Fruit fly (Drosophila melanogaster): ENCODE measurements around the gene CG5412.
A peak's percentile ranks its signal among the peaks of the same experiment; 100 is the strongest.

CG5412 gene

dm6 chr3R:20546662-20547620 is 29.9 kb upstream of the CG5412 start (continued):
- no peak for TF ChIP-seq so (GFP tag; IDR thresholded peaks at IDR 0.05)
- TF ChIP-seq kni (GFP tag; optimal IDR thresholded peaks at IDR 0.05) = no peak
- TF ChIP-seq CG2120 (GFP tag; optimal IDR thresholded peaks at IDR 0.05) = peak; percentile 18

dm6 chr3R:20547758-20548157 is 29.1 kb upstream of the CG5412 start:
- peak; percentile 49 for TF ChIP-seq Drgx (GFP tag; IDR thresholded peaks at IDR 0.05)
- no peak for TF ChIP-seq Sry-β (GFP tag; optimal IDR thresholded peaks at IDR 0.05)
- TF ChIP-seq nom (GFP tag; optimal IDR thresholded peaks at IDR 0.05) = peak; percentile 13
- no peak for TF ChIP-seq dm (GFP tag; optimal IDR thresholded peaks at IDR 0.05)
- TF ChIP-seq cg (GFP tag; optimal IDR thresholded peaks at IDR 0.05) = peak; percentile 40
- no peak for TF ChIP-seq Dip2 (GFP tag; IDR thresholded peaks at IDR 0.05)

- no peak for TF ChIP-seq sr (GFP tag; IDR thresholded peaks at IDR 0.05)
- TF ChIP-seq gro (GFP tag; optimal IDR thresholded peaks at IDR 0.05) = peak; percentile 34
- no peak for TF ChIP-seq ap (GFP tag; IDR thresholded peaks at IDR 0.05)
- peak; percentile 75 for TF ChIP-seq dmrt11E (tag; optimal IDR thresholded peaks at IDR 0.05)
- peak; percentile 52 for TF ChIP-seq CG9727 (GFP tag; optimal IDR thresholded peaks at IDR 0.05)
- peak; percentile 37 for TF ChIP-seq exex (tag; optimal IDR thresholded peaks at IDR 0.05)
- peak; percentile 26 for TF ChIP-seq ac (GFP tag; optimal IDR thresholded peaks at IDR 0.05)
- peak; percentile 0 for TF ChIP-seq CG14710 (tag; optimal IDR thresholded peaks at IDR 0.05)
- peak; percentile 22 for TF ChIP-seq CG34376 (GFP tag; optimal IDR thresholded peaks at IDR 0.05)
- TF ChIP-seq fd102C (GFP tag; optimal IDR thresholded peaks at IDR 0.05) = peak; percentile 33
- TF ChIP-seq CG1603 (tag; optimal IDR thresholded peaks at IDR 0.05) = peak; percentile 62
- no peak for TF ChIP-seq salm (tag; optimal IDR thresholded peaks at IDR 0.05)
- TF ChIP-seq luna (GFP tag; optimal IDR thresholded peaks at IDR 0.05) = no peak
- TF ChIP-seq HLHmδ (GFP tag; optimal IDR thresholded peaks at IDR 0.05) = no peak
- TF ChIP-seq kni (GFP tag; optimal IDR thresholded peaks at IDR 0.05) = peak; percentile 27
- no peak for TF ChIP-seq CG7987 (GFP tag; optimal IDR thresholded peaks at IDR 0.05)
- peak in 1 of 2 experiments; percentile 41 for TF ChIP-seq Pdp1 (GFP tag; optimal IDR thresholded peaks at IDR 0.05)
- no peak for TF ChIP-seq wor (GFP tag; IDR thresholded peaks at IDR 0.05)
- TF ChIP-seq CG8290 (GFP tag; optimal IDR thresholded peaks at IDR 0.05) = no peak
- peak in 1 of 2 experiments; percentile 22 for TF ChIP-seq CG8290 (tag; optimal IDR thresholded peaks at IDR 0.05)
- peak; percentile 80 for TF ChIP-seq Med (GFP tag)
- TF ChIP-seq pan (optimal IDR thresholded peaks at IDR 0.05) = no peak
- TF ChIP-seq pan (GFP tag; optimal IDR thresholded peaks at IDR 0.05 in 1 of 2, IDR thresholded peaks at IDR 0.05 in 1 of 2) = no peak
- TF ChIP-seq wek (GFP tag; optimal IDR thresholded peaks at IDR 0.05) = peak; percentile 1
- no peak for TF ChIP-seq ken (GFP tag; IDR thresholded peaks at IDR 0.05)
- TF ChIP-seq odd (GFP tag; optimal IDR thresholded peaks at IDR 0.05) = peak; percentile 54
- TF ChIP-seq CG33557 (GFP tag; optimal IDR thresholded peaks at IDR 0.05) = peak; percentile 32
- TF ChIP-seq ci (GFP tag; IDR thresholded peaks at IDR 0.05) = no peak
- peak; percentile 12 for TF ChIP-seq CG10979 (tag; optimal IDR thresholded peaks at IDR 0.05)
- 0 out of 4 replicates have a peak, but pooled peaks have one; percentile 14 for TF ChIP-seq chinmo (GFP tag; IDR thresholded peaks at IDR 0.05; ENCODE audit: partially characterized antibody)
- no peak for TF ChIP-seq Adf1 (GFP tag; IDR thresholded peaks at IDR 0.05)
- TF ChIP-seq Xrp1 (GFP tag; IDR thresholded peaks at IDR 0.05) = peak; percentile 54; the same call in 1 of the 2 replicates
- peak; percentile 76 for TF ChIP-seq CG15696 (tag; optimal IDR thresholded peaks at IDR 0.05)
- TF ChIP-seq CG8089 (GFP tag; optimal IDR thresholded peaks at IDR 0.05) = no peak
- peak; percentile 8 for TF ChIP-seq Max (GFP tag; optimal IDR thresholded peaks at IDR 0.05)
- TF ChIP-seq gem (tag; optimal IDR thresholded peaks at IDR 0.05) = peak; percentile 37
- no peak for TF ChIP-seq CG2712 (tag; optimal IDR thresholded peaks at IDR 0.05)
Observed at dm6 chr3R:20548255-20548654, 28.6 kb upstream of the CG5412 start.

Measured in whole organism, embryonic.